Fruit fly (Drosophila melanogaster): ENCODE results near the gene CG8260.
A peak's percentile ranks its signal among the peaks of the same experiment; 100 is the strongest.

CG8260 gene

DNA sequence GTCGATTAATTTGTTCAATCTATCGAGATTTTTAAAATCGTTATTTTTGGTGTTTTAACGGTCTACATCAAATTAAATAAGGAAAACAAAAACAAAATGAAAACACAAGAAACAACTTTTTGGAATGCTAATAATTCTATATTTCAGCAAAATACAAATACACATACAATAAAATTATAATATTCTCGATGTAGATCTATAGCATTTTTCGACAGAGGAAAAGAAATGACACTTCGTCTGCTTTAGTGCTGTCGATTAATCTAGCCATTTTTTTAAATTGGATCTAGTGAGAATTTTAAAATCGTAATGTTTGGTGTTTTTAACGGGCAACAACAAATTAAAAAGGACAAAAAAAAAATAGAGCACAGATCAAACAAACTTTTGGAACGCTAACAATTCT lies 19.0 kb upstream of the CG8260 start, which contains the start of gene Arp6 (continued):
- no peak for TF ChIP-seq CG11560 (tag; IDR thresholded peaks at IDR 0.05)
- peak; percentile 7 for TF ChIP-seq Sry-δ (GFP tag; optimal IDR thresholded peaks at IDR 0.05)
- peak; percentile 29 for TF ChIP-seq trem (tag; optimal IDR thresholded peaks at IDR 0.05)
- TF ChIP-seq Doc2 (GFP tag; IDR thresholded peaks at IDR 0.05) = no peak
- peak; percentile 61 for TF ChIP-seq row (GFP tag; IDR thresholded peaks at IDR 0.05)
- TF ChIP-seq Dll (GFP tag; IDR thresholded peaks at IDR 0.05; ENCODE audit: partially characterized antibody) = 0 out of 4 replicates have a peak, but pooled peaks have one; percentile 42
- TF ChIP-seq pnt (GFP tag; optimal IDR thresholded peaks at IDR 0.05) = no peak
- TF ChIP-seq unc-4 (GFP tag; IDR thresholded peaks at IDR 0.05; ENCODE audit: partially characterized antibody) = 0 out of 2 replicates have a peak, but pooled peaks have one; percentile 24
- peak; percentile 93 for TF ChIP-seq Sry-β (GFP tag; optimal IDR thresholded peaks at IDR 0.05)
- peak in 1 of 2 experiments; percentile 65 for TF ChIP-seq crp (GFP tag; optimal IDR thresholded peaks at IDR 0.05)
- no peak for TF ChIP-seq CG16813 (GFP tag; IDR thresholded peaks at IDR 0.05; ENCODE audit: partially characterized antibody)

DNA sequence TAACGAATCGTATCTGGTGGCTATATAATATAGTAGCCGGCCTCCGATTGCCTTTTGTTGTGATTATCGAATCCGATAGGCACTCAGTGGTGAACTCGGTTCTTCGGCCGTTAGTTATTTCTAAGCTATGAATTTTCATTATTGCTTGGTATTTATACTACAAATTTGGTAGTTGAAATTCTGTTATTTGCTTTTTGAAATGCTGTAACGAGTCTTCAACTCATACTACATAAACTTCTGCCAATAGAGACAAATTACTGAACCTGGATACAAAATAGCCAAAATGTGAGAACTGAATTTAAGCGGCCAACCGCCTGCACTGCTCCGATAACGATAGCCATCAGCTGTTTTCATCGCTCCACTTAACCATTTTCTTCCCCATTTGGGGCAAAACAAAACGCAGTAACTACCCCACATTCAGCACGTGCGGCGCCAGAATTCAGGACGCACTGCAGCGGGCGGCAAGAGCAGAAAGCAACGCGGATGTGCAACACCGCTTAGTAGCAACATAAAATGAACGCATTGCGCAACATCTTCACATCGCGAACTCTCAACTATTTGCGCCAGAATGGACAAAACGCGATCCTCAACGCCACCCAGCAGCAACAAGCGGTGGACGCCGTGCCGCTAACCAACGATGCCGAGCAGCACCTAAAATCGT lies 17.1 kb upstream of the CG8260 start, which contains the start of the genes CG11679 and CG8206:
CG11679 (minus strand) TSS at position 65 of the 661 bp plus-strand sequence.
CG8206 (plus strand) TSS at position 341 of the 661 bp plus-strand sequence.
- TF ChIP-seq knrl (GFP tag; IDR thresholded peaks at IDR 0.05; ENCODE audit: partially characterized antibody) = peak; percentile 32; the same call in 1 of the 3 replicates
- TF ChIP-seq CG12942 (GFP tag; optimal IDR thresholded peaks at IDR 0.05) = peak; percentile 18
- peak; percentile 44 for TF ChIP-seq pnt (GFP tag; optimal IDR thresholded peaks at IDR 0.05)
- peak; percentile 78 for TF ChIP-seq sens (GFP tag)
- TF ChIP-seq nerfin-1 (tag; optimal IDR thresholded peaks at IDR 0.05) = peak; percentile 8
- peak; percentile 27 for TF ChIP-seq Dad (GFP tag; optimal IDR thresholded peaks at IDR 0.05)
- TF ChIP-seq sob (GFP tag; IDR thresholded peaks at IDR 0.05) = peak; percentile 24; the same call in 1 of the 2 replicates
- peak; percentile 42 for TF ChIP-seq CG2712 (tag; optimal IDR thresholded peaks at IDR 0.05)
- no peak for TF ChIP-seq dimm (GFP tag; IDR thresholded peaks at IDR 0.05)
- TF ChIP-seq CG1603 (tag; optimal IDR thresholded peaks at IDR 0.05) = peak; percentile 62
- TF ChIP-seq CG32772 (GFP tag; IDR thresholded peaks at IDR 0.05) = 0 out of 2 replicates have a peak, but pooled peaks have one; percentile 30
- peak; percentile 2 for TF ChIP-seq Hsf (GFP tag; optimal IDR thresholded peaks at IDR 0.05)
- TF ChIP-seq CG8290 (GFP tag; optimal IDR thresholded peaks at IDR 0.05) = peak; percentile 6
- TF ChIP-seq CG8290 (tag; optimal IDR thresholded peaks at IDR 0.05) = no peak
- peak; percentile 9 for TF ChIP-seq stwl (tag; optimal IDR thresholded peaks at IDR 0.05)
- TF ChIP-seq CG15269 (tag; optimal IDR thresholded peaks at IDR 0.05) = peak; percentile 32
- TF ChIP-seq CG11093 (GFP tag; IDR thresholded peaks at IDR 0.05) = peak; percentile 28; the same call in 1 of the 3 replicates
- TF ChIP-seq Sry-β (GFP tag; optimal IDR thresholded peaks at IDR 0.05) = peak; percentile 96
- peak; percentile 49 for TF ChIP-seq trem (tag; optimal IDR thresholded peaks at IDR 0.05)
- peak; percentile 22 for TF ChIP-seq CG10267 (tag; optimal IDR thresholded peaks at IDR 0.05)
- peak; percentile 26 for TF ChIP-seq exex (tag; optimal IDR thresholded peaks at IDR 0.05)
- no peak for TF ChIP-seq CG10366 (GFP tag; IDR thresholded peaks at IDR 0.05)
- peak; percentile 54 for TF ChIP-seq pzg (GFP tag; optimal IDR thresholded peaks at IDR 0.05)
- TF ChIP-seq CG17829 (tag; optimal IDR thresholded peaks at IDR 0.05) = peak; percentile 23
- TF ChIP-seq Dip3 (GFP tag; optimal IDR thresholded peaks at IDR 0.05) = peak; percentile 38
- no peak for TF ChIP-seq hbn (GFP tag; IDR thresholded peaks at IDR 0.05; ENCODE audit: partially characterized antibody)
- peak; percentile 22 for TF ChIP-seq Ets97D (GFP tag; optimal IDR thresholded peaks at IDR 0.05)
- peak; percentile 37 for TF ChIP-seq CG13775 (GFP tag; optimal IDR thresholded peaks at IDR 0.05)
- TF ChIP-seq CG16813 (GFP tag; IDR thresholded peaks at IDR 0.05; ENCODE audit: partially characterized antibody) = peak; percentile 39; the same call in 2 of the 3 replicates
- TF ChIP-seq bcd (GFP tag; optimal IDR thresholded peaks at IDR 0.05) = peak; percentile 33
- TF ChIP-seq grau (tag; optimal IDR thresholded peaks at IDR 0.05) = peak; percentile 55
- no peak for TF ChIP-seq ems (GFP tag; optimal IDR thresholded peaks at IDR 0.05)
- TF ChIP-seq CG13123 (GFP tag; optimal IDR thresholded peaks at IDR 0.05) = no peak
- TF ChIP-seq Myb (GFP tag; optimal IDR thresholded peaks at IDR 0.05) = peak; percentile 83
- peak; percentile 37 for TF ChIP-seq Abd-B (GFP tag; optimal IDR thresholded peaks at IDR 0.05)
- no peak for TF ChIP-seq CG4360 (GFP tag; IDR thresholded peaks at IDR 0.05)
- TF ChIP-seq CG13424 (tag; optimal IDR thresholded peaks at IDR 0.05) = peak; percentile 56
- peak; percentile 89 for TF ChIP-seq row (GFP tag; IDR thresholded peaks at IDR 0.05)
- peak; percentile 51 for TF ChIP-seq jumu (GFP tag; optimal IDR thresholded peaks at IDR 0.05)
- TF ChIP-seq tx (GFP tag; optimal IDR thresholded peaks at IDR 0.05) = peak; percentile 41
- TF ChIP-seq CG6272 (GFP tag; IDR thresholded peaks at IDR 0.05) = 0 out of 2 replicates have a peak, but pooled peaks have one; percentile 8
